Fruit fly (Drosophila melanogaster) whole organism, embryonic: Measurements from ENCODE around the gene Dhps.

Source experiments
- BEAF-32 ChIP-seq: fragments of 200-800 bp; sonication (Bioruptor generic); optimal IDR thresholded peaks from 3 replicates; lab custom pipeline; 2017; ENCODE audit warnings: missing biosample characterization, missing genetic modification characterization, mild to moderate bottlenecking, moderate library complexity, missing genetic modification reagents
- CG10267 ChIP-seq: fragments of 200-800 bp; sonication (Bioruptor generic); optimal IDR thresholded peaks from 2 replicates; lab custom pipeline; 2018; ENCODE audit warnings: missing biosample characterization, mild to moderate bottlenecking, missing genetic modification characterization, moderate library complexity
- CG11723 ChIP-seq: fragments of 200-800 bp; sonication (Bioruptor generic); optimal IDR thresholded peaks from 2 replicates; lab custom pipeline; 2017; ENCODE audit warnings: missing biosample characterization, mild to moderate bottlenecking, missing genetic modification characterization
- CG14014 ChIP-seq: fragments of 200-800 bp; sonication (Bioruptor generic); IDR thresholded peaks from 2 replicates; pipeline ENCODE4 v1.3.6; 2022; ENCODE audit warnings: missing biosample characterization, missing genetic modification characterization
- CG17912 ChIP-seq: fragments of 200-800 bp; sonication (Bioruptor generic); optimal IDR thresholded peaks from 2 replicates; lab custom pipeline; 2018; ENCODE audit warnings: missing biosample characterization, mild to moderate bottlenecking, missing genetic modification characterization
- CG34224 ChIP-seq: fragments of 200-800 bp; sonication (Bioruptor generic); IDR thresholded peaks from 3 replicates; pipeline ENCODE4 v1.3.6; 2022; ENCODE audit warnings: missing biosample characterization, missing genetic modification characterization; ENCODE audit not compliant: partially characterized antibody
- CG3847 ChIP-seq: fragments of 200-800 bp; sonication (Bioruptor generic); IDR thresholded peaks from 2 replicates; pipeline ENCODE4 v1.3.6; 2022; ENCODE audit warnings: missing biosample characterization, missing genetic modification characterization
- CG4282 ChIP-seq: fragments of 200-800 bp; sonication (Bioruptor generic); optimal IDR thresholded peaks from 2 replicates; lab custom pipeline; 2016; ENCODE audit warnings: missing biosample characterization, missing genetic modification characterization
- CG4617 ChIP-seq: fragments of 200-800 bp; sonication (Bioruptor generic); optimal IDR thresholded peaks from 3 replicates; lab custom pipeline; 2016; ENCODE audit warnings: missing biosample characterization, missing genetic modification characterization, borderline replicate concordance
- CG7357 ChIP-seq: fragments of 200-800 bp; sonication (Bioruptor generic); IDR thresholded peaks from 3 replicates; pipeline ENCODE4 v1.3.6; 2022; ENCODE audit warnings: missing biosample characterization, missing genetic modification characterization
- CG9797 ChIP-seq: fragments of 200-800 bp; sonication (Bioruptor generic); optimal IDR thresholded peaks from 3 replicates; lab custom pipeline; 2018; ENCODE audit warnings: missing biosample characterization, mild to moderate bottlenecking, missing genetic modification characterization
- CG9932 ChIP-seq: fragments of 200-800 bp; sonication (Bioruptor generic); IDR thresholded peaks from 2 replicates; pipeline ENCODE4 v1.3.6; 2022; ENCODE audit warnings: missing biosample characterization, missing genetic modification characterization
- Chrac-16 ChIP-seq: fragments of 200-800 bp; sonication (Bioruptor generic); optimal IDR thresholded peaks from 3 replicates; lab custom pipeline; 2016; ENCODE audit warnings: missing biosample characterization, missing genetic modification characterization
- Dad ChIP-seq: fragments of 200-800 bp; sonication (Bioruptor generic); optimal IDR thresholded peaks from 3 replicates; lab custom pipeline; 2016; ENCODE audit warnings: missing biosample characterization, missing genetic modification characterization
- Deaf1 ChIP-seq: fragments of 200-800 bp; optimal IDR thresholded peaks from 3 replicates; lab custom pipeline; 2019; ENCODE audit warnings: missing biosample characterization, mild to moderate bottlenecking, missing genetic modification characterization, moderate library complexity
- Doc3 ChIP-seq: fragments of 200-800 bp; sonication (Bioruptor generic); IDR thresholded peaks from 3 replicates; pipeline ENCODE4 v1.3.6; 2022; ENCODE audit warnings: missing biosample characterization, missing genetic modification characterization; ENCODE audit not compliant: partially characterized antibody
- E2f1 ChIP-seq: fragments of 200-800 bp; sonication (Bioruptor generic); IDR thresholded peaks from 2 replicates; pipeline ENCODE4 v1.3.6; 2022; ENCODE audit warnings: missing biosample characterization, missing genetic modification characterization
- E2f2 ChIP-seq: fragments of 200-800 bp; sonication (Bioruptor generic); IDR thresholded peaks from 2 replicates; pipeline ENCODE4 v1.3.6; 2022; ENCODE audit warnings: missing biosample characterization, missing genetic modification characterization
- Elba2 ChIP-seq: fragments of 200-800 bp; sonication (Bioruptor generic); optimal IDR thresholded peaks from 3 replicates; lab custom pipeline; 2016; ENCODE audit warnings: missing biosample characterization, missing genetic modification characterization
- Fer3 ChIP-seq: fragments of 200-800 bp; sonication (Bioruptor generic); optimal IDR thresholded peaks from 2 replicates; lab custom pipeline; 2018; ENCODE audit warnings: missing biosample characterization, mild to moderate bottlenecking, missing genetic modification characterization, moderate library complexity
- HmgD ChIP-seq: fragments of 200-800 bp; sonication (Bioruptor generic); optimal IDR thresholded peaks from 3 replicates; lab custom pipeline; 2016; ENCODE audit warnings: missing biosample characterization, missing genetic modification characterization
- Jarid2 ChIP-seq: fragments of 200-800 bp; sonication (Bioruptor generic); optimal IDR thresholded peaks from 3 replicates; lab custom pipeline; 2017; ENCODE audit warnings: mild to moderate bottlenecking, missing biosample characterization, missing genetic modification reagents, missing genetic modification characterization
- MESR4 ChIP-seq: fragments of 200-800 bp; sonication (Bioruptor generic); optimal IDR thresholded peaks from 2 replicates; lab custom pipeline; 2018; ENCODE audit warnings: missing biosample characterization, mild to moderate bottlenecking, missing genetic modification characterization, moderate library complexity
- Mad ChIP-seq: fragments of 200-800 bp; sonication (Bioruptor generic); optimal IDR thresholded peaks from 2 replicates; lab custom pipeline; 2016; ENCODE audit warnings: missing biosample characterization, missing genetic modification characterization
- Max ChIP-seq: fragments of 200-800 bp; sonication (Bioruptor generic); optimal IDR thresholded peaks from 2 replicates; lab custom pipeline; 2016; ENCODE audit warnings: missing biosample characterization, mild to moderate bottlenecking, missing genetic modification characterization
- Opbp ChIP-seq: fragments of 200-800 bp; sonication (Bioruptor generic); IDR thresholded peaks from 3 replicates; pipeline ENCODE4 v1.3.6; 2022; ENCODE audit warnings: missing biosample characterization, missing genetic modification characterization; ENCODE audit not compliant: partially characterized antibody
- Poxn ChIP-seq: fragments of 200-800 bp; sonication (Bioruptor generic); IDR thresholded peaks from 2 replicates; pipeline ENCODE4 v1.3.6; 2022; ENCODE audit warnings: missing biosample characterization, missing genetic modification characterization
- Side ChIP-seq: fragments of 200-800 bp; sonication (Bioruptor generic); optimal IDR thresholded peaks from 2 replicates; lab custom pipeline; 2016; ENCODE audit warnings: missing biosample characterization, missing genetic modification characterization
- Sry-δ ChIP-seq: fragments of 200-800 bp; sonication (Bioruptor generic); optimal IDR thresholded peaks from 2 replicates; lab custom pipeline; 2016; ENCODE audit warnings: missing biosample characterization, missing genetic modification characterization
- Stat92E ChIP-seq, 3 experiments: fragments of >200 bp in 2 of 3; fragments of 200-800 bp in 1 of 3; sonication (Bioruptor generic) in 1 of 3; optimal IDR thresholded peaks; 2 replicates each; lab custom pipeline; 2017 to 2019; ENCODE audit warnings: missing biosample characterization in 3 of 3, missing genetic modification characterization in 3 of 3, mild to moderate bottlenecking in 1 of 3, moderate library complexity in 1 of 3
- YL-1 ChIP-seq: fragments of 200-800 bp; sonication (Bioruptor generic); optimal IDR thresholded peaks from 3 replicates; lab custom pipeline; 2017; ENCODE audit warnings: missing biosample characterization, mild to moderate bottlenecking, missing genetic modification characterization
- ac ChIP-seq: fragments of 200-800 bp; sonication (Bioruptor generic); optimal IDR thresholded peaks from 3 replicates; lab custom pipeline; 2017; ENCODE audit warnings: missing biosample characterization, mild to moderate bottlenecking, missing genetic modification characterization
- amos ChIP-seq: fragments of 200-800 bp; sonication (Bioruptor generic); IDR thresholded peaks from 2 replicates; pipeline ENCODE4 v1.3.6; 2022; ENCODE audit warnings: missing biosample characterization, missing genetic modification characterization; ENCODE audit not compliant: partially characterized antibody
- bigmax ChIP-seq: fragments of 200-800 bp; sonication (Bioruptor generic); optimal IDR thresholded peaks from 2 replicates; lab custom pipeline; 2018; ENCODE audit warnings: missing biosample characterization, mild to moderate bottlenecking, missing genetic modification characterization
- chinmo ChIP-seq: fragments of 200-800 bp; sonication (Bioruptor generic); IDR thresholded peaks from 4 replicates; pipeline ENCODE4 v1.3.6; 2022; ENCODE audit warnings: missing biosample characterization, missing genetic modification characterization; ENCODE audit not compliant: partially characterized antibody
- crc ChIP-seq: fragments of 200-800 bp; sonication (Bioruptor generic); optimal IDR thresholded peaks from 2 replicates; lab custom pipeline; 2016; ENCODE audit warnings: missing biosample characterization, missing genetic modification characterization
- cwo ChIP-seq: fragments of 200-800 bp; sonication (Bioruptor generic); optimal IDR thresholded peaks from 3 replicates; lab custom pipeline; 2017; ENCODE audit warnings: missing biosample characterization, missing genetic modification characterization, mild to moderate bottlenecking, moderate library complexity, missing genetic modification reagents
- ems ChIP-seq: fragments of 200-800 bp; sonication (Bioruptor generic); optimal IDR thresholded peaks from 3 replicates; lab custom pipeline; 2016; ENCODE audit warnings: missing biosample characterization, missing genetic modification characterization
- fd96Cb ChIP-seq: fragments of 200-800 bp; sonication (Bioruptor generic); optimal IDR thresholded peaks from 2 replicates; lab custom pipeline; 2018; ENCODE audit warnings: missing biosample characterization, mild to moderate bottlenecking, missing genetic modification characterization, moderate library complexity
- gfzf ChIP-seq: fragments of 200-800 bp; sonication (Bioruptor generic); optimal IDR thresholded peaks from 2 replicates; lab custom pipeline; 2016; ENCODE audit warnings: missing biosample characterization, mild to moderate bottlenecking, missing genetic modification characterization, moderate library complexity
- inv ChIP-seq: fragments of 200-800 bp; sonication (Bioruptor generic); IDR thresholded peaks from 2 replicates; pipeline ENCODE4 v1.3.6; 2022; ENCODE audit warnings: missing biosample characterization, missing genetic modification characterization; ENCODE audit not compliant: partially characterized antibody
- knrl ChIP-seq: fragments of 200-800 bp; sonication (Bioruptor generic); IDR thresholded peaks from 3 replicates; pipeline ENCODE4 v1.3.6; 2022; ENCODE audit warnings: missing biosample characterization, missing genetic modification characterization; ENCODE audit not compliant: partially characterized antibody
- nmo ChIP-seq: fragments of 200-800 bp; sonication (Bioruptor generic); optimal IDR thresholded peaks from 2 replicates; lab custom pipeline; 2018; ENCODE audit warnings: missing biosample characterization, mild to moderate bottlenecking, missing genetic modification characterization, moderate library complexity
- row ChIP-seq: fragments of 200-800 bp; sonication (Bioruptor generic); IDR thresholded peaks from 3 replicates; pipeline ENCODE4 v1.3.6; 2022; ENCODE audit warnings: missing biosample characterization, missing genetic modification characterization
- trem ChIP-seq: fragments of 200-800 bp; optimal IDR thresholded peaks from 3 replicates; lab custom pipeline; 2019; ENCODE audit warnings: missing biosample characterization, mild to moderate bottlenecking, missing genetic modification characterization, moderate library complexity
- unc-4 ChIP-seq: fragments of 200-800 bp; sonication (Bioruptor generic); IDR thresholded peaks from 2 replicates; pipeline ENCODE4 v1.3.6; 2022; ENCODE audit warnings: missing biosample characterization, missing genetic modification characterization; ENCODE audit not compliant: partially characterized antibody
- vfl ChIP-seq: fragments of 200-800 bp; sonication (Bioruptor generic); optimal IDR thresholded peaks from 2 replicates; lab custom pipeline; 2016; ENCODE audit warnings: missing biosample characterization, missing genetic modification characterization
- zfh2 ChIP-seq: fragments of 200-800 bp; sonication (Bioruptor generic); optimal IDR thresholded peaks from 2 replicates; lab custom pipeline; 2016; ENCODE audit warnings: missing biosample characterization, missing genetic modification characterization

The Dhps gene

dm6 chr3L:8175818-8176217 lies 22.2 kb upstream of the Dhps start, which contains the start of gene RecQ4 (continued):
- no peak for TF ChIP-seq cwo
- TF ChIP-seq Elba2 (GFP tag; lab: Kevin White, UChicago): peak; percentile 14
- peak; percentile 36 for TF ChIP-seq BEAF-32
- TF ChIP-seq inv (GFP tag; lab: Robert Waterston, UW): peak; percentile 29; the same call in 1 of the 2 replicates
- TF ChIP-seq CG4617: peak; percentile 8
- peak; percentile 90 for TF ChIP-seq row
- TF ChIP-seq Doc3 (GFP tag; lab: Robert Waterston, UW): 0 out of 3 replicates have a peak, but pooled peaks have one; percentile 26
- peak; percentile 48 for TF ChIP-seq HmgD
- TF ChIP-seq MESR4 (GFP tag; lab: Kevin White, UChicago): peak; percentile 4
- TF ChIP-seq fd96Cb (tag; lab: Kevin White, UChicago): no peak
- TF ChIP-seq Mad: peak; percentile 18
- TF ChIP-seq E2f1 (GFP tag; lab: Robert Waterston, UW): peak; percentile 90
- TF ChIP-seq CG10267 (tag; lab: Kevin White, UChicago): peak; percentile 31
- no peak for TF ChIP-seq CG11723
- TF ChIP-seq vfl (GFP tag; lab: Kevin White, UChicago): peak; percentile 48
- 0 out of 2 replicates have a peak, but pooled peaks have one; percentile 29 for TF ChIP-seq unc-4 (GFP tag; lab: Robert Waterston, UW)
- peak; percentile 54 for TF ChIP-seq bigmax (GFP tag; lab: Kevin White, UChicago)
- TF ChIP-seq Side: no peak
- no peak for TF ChIP-seq Deaf1 (tag; lab: Kevin White, UChicago)
- TF ChIP-seq Chrac-16 (GFP tag; lab: Kevin White, UChicago): no peak
- 0 out of 2 replicates have a peak, but pooled peaks have one; percentile 24 for TF ChIP-seq CG9932 (GFP tag; lab: Robert Waterston, UW)
- peak; percentile 40 for TF ChIP-seq YL-1 (GFP tag; lab: Kevin White, UChicago)
- TF ChIP-seq CG14014 (GFP tag; lab: Robert Waterston, UW): 0 out of 2 replicates have a peak, but pooled peaks have one; percentile 19
- TF ChIP-seq trem (tag; lab: Kevin White, UChicago): peak; percentile 36
- peak; percentile 17 for TF ChIP-seq ems (GFP tag; lab: Kevin White, UChicago)
- TF ChIP-seq knrl (GFP tag; lab: Robert Waterston, UW): peak; percentile 26; the same call in 1 of the 3 replicates
- TF ChIP-seq CG4282 (GFP tag; lab: Kevin White, UChicago): peak; percentile 65
- no peak for TF ChIP-seq Max (GFP tag; lab: Kevin White, UChicago)
- TF ChIP-seq crc (GFP tag; lab: Kevin White, UChicago): no peak
- peak; percentile 13 for TF ChIP-seq ac (GFP tag; lab: Kevin White, UChicago)
- TF ChIP-seq CG3847 (GFP tag; lab: Robert Waterston, UW): peak; percentile 87
- TF ChIP-seq Opbp: peak; percentile 53; the same call in 1 of the 3 replicates
- no peak for TF ChIP-seq CG17912 (GFP tag; lab: Kevin White, UChicago)
- TF ChIP-seq Sry-δ (GFP tag; lab: Kevin White, UChicago): peak; percentile 45
- TF ChIP-seq Stat92E (GFP tag; optimal IDR thresholded peaks at IDR 0.05; lab: Kevin White, UChicago): peak in 1 of 3 experiments; percentile 1
- peak; percentile 10 for TF ChIP-seq zfh2 (GFP tag; lab: Kevin White, UChicago)
- TF ChIP-seq CG7357 (GFP tag; lab: Robert Waterston, UW): no peak
- 0 out of 4 replicates have a peak, but pooled peaks have one; percentile 37 for TF ChIP-seq chinmo (GFP tag; lab: Robert Waterston, UW)
- no peak for TF ChIP-seq Poxn (GFP tag; lab: Robert Waterston, UW)
- TF ChIP-seq Dad (GFP tag; lab: Kevin White, UChicago): peak; percentile 16
- TF ChIP-seq amos (GFP tag; lab: Robert Waterston, UW): peak; percentile 54
- TF ChIP-seq CG34224 (GFP tag; lab: Robert Waterston, UW): peak; percentile 44; the same call in 2 of the 3 replicates
- peak; percentile 34 for TF ChIP-seq CG9797
- no peak for TF ChIP-seq Jarid2 (GFP tag; lab: Kevin White, UChicago)
- peak; percentile 44 for TF ChIP-seq gfzf (GFP tag; lab: Kevin White, UChicago)
- TF ChIP-seq E2f2 (GFP tag; lab: Robert Waterston, UW): peak; percentile 97
- TF ChIP-seq nmo: peak; percentile 42
- no peak for TF ChIP-seq Fer3 (tag; lab: Kevin White, UChicago)
